In the genomic region with DNA sequence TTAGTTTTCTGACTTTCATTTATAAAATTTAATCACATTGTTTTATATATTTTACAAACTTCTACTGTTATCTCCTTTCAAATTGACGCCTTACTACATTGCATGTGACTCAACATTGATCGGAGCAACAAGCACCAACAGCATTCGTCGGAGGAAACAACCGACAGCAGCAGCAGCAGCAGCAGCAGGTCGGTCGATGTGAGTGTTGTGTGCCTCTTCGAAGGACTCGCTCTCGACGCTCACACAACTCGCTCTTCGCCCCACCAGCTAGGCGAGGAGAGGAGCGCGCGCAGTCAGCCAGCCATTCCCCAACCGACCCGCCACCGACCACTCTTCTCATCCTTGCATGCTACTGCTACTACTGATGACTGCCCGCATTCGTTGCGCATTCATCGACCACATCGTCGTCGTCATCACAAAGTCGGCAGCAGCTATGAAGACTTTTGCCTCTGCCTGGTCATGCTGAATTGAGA, we compare ENCODE assay signal across 2 worm cellular contexts.
TF ChIP-seq lines count a peak whose summit lies in the region.

A gene (plus strand): TSS at position 51 of the 473 bp plus-strand sequence.

TF ChIP-seq in whole organism, L4 larva, 104 proteins besides CTCF, POLR2A, EP300 and RAD21 (continued from another document):
- TF ChIP-seq mes-2 (tag; optimal IDR thresholded peaks at IDR 0.05; lab: Kevin White, UChicago; ENCODE audit: poor library complexity, severe bottlenecking) = no peak
- TF ChIP-seq mxl-3 (GFP tag; optimal IDR thresholded peaks at IDR 0.05; lab: Kevin White, UChicago) = peak; percentile 10
- no peak for TF ChIP-seq Y105C5A.15 (GFP tag; IDR thresholded peaks at IDR 0.05; lab: Robert Waterston, UW)
- TF ChIP-seq pha-4 (GFP tag; IDR thresholded peaks at IDR 0.05; lab: Robert Waterston, UW) = no peak
- no peak for TF ChIP-seq pha-4 (tag; optimal IDR thresholded peaks at IDR 0.05; lab: Kevin White, UChicago)
- TF ChIP-seq F37D6.2 (tag; optimal IDR thresholded peaks at IDR 0.05; lab: Kevin White, UChicago) = peak; percentile 33
- TF ChIP-seq nhr-6 (tag; optimal IDR thresholded peaks at IDR 0.05; lab: Kevin White, UChicago) = peak; percentile 30

TF ChIP-seq in whole organism, late embryonic, 69 proteins besides CTCF, POLR2A, EP300 and RAD21 (continued from another document):
- TF ChIP-seq ama-1 (optimal IDR thresholded peaks at IDR 0.05; lab: Kevin White, UChicago) (no peak), ceh-30 (tag; optimal IDR thresholded peaks at IDR 0.05; lab: Kevin White, UChicago) (no peak)
